Fruit fly (Drosophila melanogaster): ENCODE results near the gene Lasp.

dm6 chr3L:16743906-16744704, 32.6 kb upstream of the Lasp start:
- TF ChIP-seq CTCF (optimal IDR thresholded peaks at IDR 0.05) (no peak), CG8478 (optimal IDR thresholded peaks at IDR 0.05) (no peak)

Measured in S2 (cell line).